Fruit fly (Drosophila melanogaster) whole organism, embryonic: ENCODE measurements around the gene SmydA-2.
A peak's percentile ranks its signal among the peaks of the same experiment; 100 is the strongest.

Source experiments
- Ada2b ChIP-seq: fragments of 200-800 bp; sonication (Bioruptor generic); IDR thresholded peaks from 2 replicates; pipeline ENCODE4 v1.3.6; 2022; ENCODE audit warnings: missing biosample characterization, missing genetic modification characterization
- CG1024 ChIP-seq: fragments of 200-800 bp; sonication (Bioruptor generic); IDR thresholded peaks from 2 replicates; pipeline ENCODE4 v1.3.6; 2022; ENCODE audit warnings: missing biosample characterization, missing genetic modification characterization
- CG10565 ChIP-seq: fragments of 200-800 bp; sonication (Bioruptor generic); optimal IDR thresholded peaks from 3 replicates; lab custom pipeline; 2016; ENCODE audit warnings: missing biosample characterization, mild to moderate bottlenecking, missing genetic modification characterization
- CG11085 ChIP-seq: fragments of 200-800 bp; sonication (Bioruptor generic); IDR thresholded peaks from 2 replicates; pipeline ENCODE4 v1.3.6; 2022; ENCODE audit warnings: missing biosample characterization, missing genetic modification characterization
- CG13123 ChIP-seq: fragments of 200-800 bp; sonication (Bioruptor generic); optimal IDR thresholded peaks from 2 replicates; lab custom pipeline; 2016; ENCODE audit warnings: missing biosample characterization, missing genetic modification characterization
- CG14014 ChIP-seq: fragments of 200-800 bp; sonication (Bioruptor generic); IDR thresholded peaks from 2 replicates; pipeline ENCODE4 v1.3.6; 2022; ENCODE audit warnings: missing biosample characterization, missing genetic modification characterization
- CG15514 ChIP-seq: fragments of 200-800 bp; sonication (Bioruptor generic); optimal IDR thresholded peaks from 3 replicates; lab custom pipeline; 2017; ENCODE audit warnings: missing biosample characterization, missing genetic modification characterization, mild to moderate bottlenecking, moderate library complexity, missing genetic modification reagents
- CG1647 ChIP-seq: fragments of 200-800 bp; sonication (Bioruptor generic); optimal IDR thresholded peaks from 3 replicates; lab custom pipeline; 2016; ENCODE audit warnings: missing biosample characterization, missing genetic modification characterization
- CG16863 ChIP-seq: fragments of 200-800 bp; sonication (Bioruptor generic); optimal IDR thresholded peaks from 3 replicates; lab custom pipeline; 2016; ENCODE audit warnings: missing biosample characterization, missing genetic modification characterization
- CG17328 ChIP-seq: fragments of 200-800 bp; sonication (Bioruptor generic); IDR thresholded peaks from 2 replicates; pipeline ENCODE4 v1.3.6; 2022; ENCODE audit warnings: missing biosample characterization, missing genetic modification characterization
- CG17612 ChIP-seq: fragments of 200-800 bp; sonication (Bioruptor generic); IDR thresholded peaks from 2 replicates; pipeline ENCODE4 v1.3.6; 2022; ENCODE audit warnings: missing biosample characterization, missing genetic modification characterization
- CG18476 ChIP-seq: fragments of 200-800 bp; sonication (Bioruptor generic); optimal IDR thresholded peaks from 2 replicates; lab custom pipeline; 2016; ENCODE audit warnings: missing biosample characterization, mild to moderate bottlenecking, missing genetic modification characterization
- CG2120 ChIP-seq: fragments of 200-800 bp; sonication (Bioruptor generic); optimal IDR thresholded peaks from 3 replicates; lab custom pipeline; 2016; ENCODE audit warnings: missing biosample characterization, missing genetic modification characterization
- CG30431 ChIP-seq: fragments of 200-800 bp; sonication (Bioruptor generic); optimal IDR thresholded peaks from 2 replicates; lab custom pipeline; 2017; ENCODE audit warnings: missing biosample characterization, missing genetic modification characterization
- CG33213 ChIP-seq: fragments of 200-800 bp; sonication (Bioruptor generic); optimal IDR thresholded peaks from 3 replicates; lab custom pipeline; 2016; ENCODE audit warnings: missing biosample characterization, missing genetic modification characterization
- CG34376 ChIP-seq: fragments of 200-800 bp; sonication (Bioruptor generic); optimal IDR thresholded peaks from 2 replicates; lab custom pipeline; 2018; ENCODE audit warnings: missing biosample characterization, mild to moderate bottlenecking, missing genetic modification characterization
- CG4707 ChIP-seq: fragments of 200-800 bp; sonication (Bioruptor generic); optimal IDR thresholded peaks from 2 replicates; lab custom pipeline; 2018; ENCODE audit warnings: missing biosample characterization, mild to moderate bottlenecking, missing genetic modification characterization, moderate library complexity
- CG4730 ChIP-seq: fragments of 200-800 bp; sonication (Bioruptor generic); IDR thresholded peaks from 2 replicates; pipeline ENCODE4 v1.3.6; 2022; ENCODE audit warnings: missing biosample characterization, missing genetic modification characterization
- CG4854 ChIP-seq: fragments of 200-800 bp; sonication (Bioruptor generic); optimal IDR thresholded peaks from 2 replicates; lab custom pipeline; 2016; ENCODE audit warnings: missing biosample characterization, missing genetic modification characterization, inconsistent platforms
- CG5953 ChIP-seq: fragments of 200-800 bp; sonication (Bioruptor generic); IDR thresholded peaks from 2 replicates; pipeline ENCODE4 v1.3.6; 2022; ENCODE audit warnings: missing biosample characterization, missing genetic modification characterization
- CG6854 ChIP-seq: fragments of 200-800 bp; sonication (Bioruptor generic); optimal IDR thresholded peaks from 3 replicates; lab custom pipeline; 2017; ENCODE audit warnings: missing biosample characterization, mild to moderate bottlenecking, missing genetic modification characterization
- CG7556 ChIP-seq: fragments of 200-800 bp; sonication (Bioruptor generic); optimal IDR thresholded peaks from 2 replicates; lab custom pipeline; 2017; ENCODE audit warnings: missing biosample characterization, mild to moderate bottlenecking, missing genetic modification characterization
- CG9727 ChIP-seq: fragments of 200-800 bp; sonication (Bioruptor generic); optimal IDR thresholded peaks from 3 replicates; lab custom pipeline; 2017; ENCODE audit warnings: missing biosample characterization, mild to moderate bottlenecking, missing genetic modification characterization
- D19B ChIP-seq: fragments of 200-800 bp; sonication (Bioruptor generic); optimal IDR thresholded peaks from 2 replicates; lab custom pipeline; 2017; ENCODE audit warnings: missing biosample characterization, mild to moderate bottlenecking, missing genetic modification characterization
- Dbx ChIP-seq: fragments of 200-800 bp; sonication (Bioruptor generic); IDR thresholded peaks from 3 replicates; pipeline ENCODE4 v1.3.6; 2022; ENCODE audit warnings: missing biosample characterization, missing genetic modification characterization
- Dip2 ChIP-seq: fragments of 200-800 bp; sonication (Bioruptor generic); IDR thresholded peaks from 2 replicates; pipeline ENCODE4 v1.3.6; 2022; ENCODE audit warnings: missing biosample characterization, missing genetic modification characterization
- ERR ChIP-seq: fragments of 200-800 bp; sonication (Bioruptor generic); optimal IDR thresholded peaks from 2 replicates; lab custom pipeline; 2016; ENCODE audit warnings: missing biosample characterization, missing genetic modification characterization
- Ets97D ChIP-seq: fragments of 200-800 bp; sonication (Bioruptor generic); optimal IDR thresholded peaks from 3 replicates; lab custom pipeline; 2016; ENCODE audit warnings: missing biosample characterization, missing genetic modification characterization
- H15 ChIP-seq: fragments of 200-800 bp; sonication (Bioruptor generic); IDR thresholded peaks from 3 replicates; pipeline ENCODE4 v1.3.6; 2022; ENCODE audit warnings: missing biosample characterization, missing genetic modification characterization
- HmgZ ChIP-seq: fragments of 200-800 bp; sonication (Bioruptor generic); optimal IDR thresholded peaks from 2 replicates; lab custom pipeline; 2018; ENCODE audit warnings: missing biosample characterization, mild to moderate bottlenecking, missing genetic modification characterization
- Lim3 ChIP-seq: fragments of 200-800 bp; sonication (Bioruptor generic); IDR thresholded peaks from 2 replicates; pipeline ENCODE4 v1.3.6; 2022; ENCODE audit warnings: missing biosample characterization, missing genetic modification characterization
- Meics ChIP-seq: fragments of 200-800 bp; sonication (Bioruptor generic); optimal IDR thresholded peaks from 2 replicates; lab custom pipeline; 2017; ENCODE audit warnings: missing biosample characterization, mild to moderate bottlenecking, missing genetic modification characterization
- Optix ChIP-seq: fragments of 200-800 bp; sonication (Bioruptor generic); IDR thresholded peaks from 3 replicates; pipeline ENCODE4 v1.3.6; 2022; ENCODE audit warnings: missing biosample characterization, missing genetic modification characterization
- Rfx ChIP-seq: fragments of 200-800 bp; sonication (Bioruptor generic); IDR thresholded peaks from 2 replicates; pipeline ENCODE4 v1.3.6; 2022; ENCODE audit warnings: missing biosample characterization, missing genetic modification characterization
- Sry-β ChIP-seq: fragments of 200-800 bp; sonication (Bioruptor generic); optimal IDR thresholded peaks from 2 replicates; lab custom pipeline; 2018; ENCODE audit warnings: missing biosample characterization, mild to moderate bottlenecking, missing genetic modification characterization, moderate library complexity
- Taf1 ChIP-seq: fragments of 200-800 bp; sonication (Bioruptor generic); IDR thresholded peaks from 2 replicates; pipeline ENCODE4 v1.3.6; 2022; ENCODE audit warnings: missing biosample characterization, missing genetic modification characterization
- Xbp1 ChIP-seq: fragments of 200-800 bp; sonication (Bioruptor generic); optimal IDR thresholded peaks from 3 replicates; lab custom pipeline; 2016; ENCODE audit warnings: missing biosample characterization, mild to moderate bottlenecking, missing genetic modification characterization
- chn ChIP-seq: fragments of 200-800 bp; sonication (Bioruptor generic); optimal IDR thresholded peaks from 2 replicates; lab custom pipeline; 2016; ENCODE audit warnings: missing biosample characterization, missing genetic modification characterization
- crp ChIP-seq, 2 experiments: fragments of 200-800 bp; sonication (Bioruptor generic); optimal IDR thresholded peaks; 2 replicates in 1 of 2; 3 replicates in 1 of 2; lab custom pipeline; 2017; ENCODE audit warnings: missing biosample characterization in 2 of 2, missing genetic modification characterization in 2 of 2, mild to moderate bottlenecking in 1 of 2, moderate library complexity in 1 of 2
- dan ChIP-seq: fragments of 200-800 bp; sonication (Bioruptor generic); IDR thresholded peaks from 2 replicates; pipeline ENCODE4 v1.3.6; 2022; ENCODE audit warnings: missing biosample characterization, missing genetic modification characterization
- hkb ChIP-seq, 2 experiments: fragments of 200-800 bp in 1 of 2; fragments of >200 bp in 1 of 2; sonication (Bioruptor generic) in 1 of 2; IDR thresholded peaks in 1 of 2; optimal IDR thresholded peaks in 1 of 2; 2 replicates each; pipeline versions ENCODE4 v1.3.6 to Lab custom; 2017 to 2022; ENCODE audit warnings: missing biosample characterization in 1 of 2, missing genetic modification characterization in 1 of 2
- kni ChIP-seq: fragments of 200-800 bp; sonication (Bioruptor generic); optimal IDR thresholded peaks from 3 replicates; lab custom pipeline; 2017; ENCODE audit warnings: mild to moderate bottlenecking, missing biosample characterization, missing genetic modification reagents, missing genetic modification characterization
- nerfin-2 ChIP-seq: fragments of 200-800 bp; sonication (Bioruptor generic); IDR thresholded peaks from 2 replicates; pipeline ENCODE4 v1.3.6; 2022; ENCODE audit warnings: missing biosample characterization, missing genetic modification characterization; ENCODE audit not compliant: partially characterized antibody
- row ChIP-seq: fragments of 200-800 bp; sonication (Bioruptor generic); IDR thresholded peaks from 3 replicates; pipeline ENCODE4 v1.3.6; 2022; ENCODE audit warnings: missing biosample characterization, missing genetic modification characterization
- sens-2 ChIP-seq: fragments of 200-800 bp; sonication (Bioruptor generic); IDR thresholded peaks from 2 replicates; pipeline ENCODE4 v1.3.6; 2022; ENCODE audit warnings: missing biosample characterization, missing genetic modification characterization
- shn ChIP-seq: fragments of 200-800 bp; sonication (Bioruptor generic); optimal IDR thresholded peaks from 3 replicates; lab custom pipeline; 2016; ENCODE audit warnings: missing biosample characterization, missing genetic modification characterization
- sisA ChIP-seq: fragments of 200-800 bp; sonication (Bioruptor generic); IDR thresholded peaks from 2 replicates; pipeline ENCODE4 v1.3.6; 2022; ENCODE audit warnings: missing biosample characterization, missing genetic modification characterization
- stc ChIP-seq: fragments of 200-800 bp; sonication (Bioruptor generic); IDR thresholded peaks from 2 replicates; pipeline ENCODE4 v1.3.6; 2022; ENCODE audit warnings: missing biosample characterization, missing genetic modification characterization
- ttk ChIP-seq: fragments of 200-800 bp; sonication (Bioruptor generic); IDR thresholded peaks from 2 replicates; pipeline ENCODE4 v2.1.2; 2022; ENCODE audit warnings: missing biosample characterization, missing genetic modification characterization
- unpg ChIP-seq: fragments of 200-800 bp; sonication (Bioruptor generic); optimal IDR thresholded peaks from 3 replicates; lab custom pipeline; 2018; ENCODE audit warnings: missing biosample characterization, mild to moderate bottlenecking, missing genetic modification characterization, moderate library complexity
- zfh2 ChIP-seq: fragments of 200-800 bp; sonication (Bioruptor generic); optimal IDR thresholded peaks from 2 replicates; lab custom pipeline; 2016; ENCODE audit warnings: missing biosample characterization, missing genetic modification characterization

Gene SmydA-2

DNA sequence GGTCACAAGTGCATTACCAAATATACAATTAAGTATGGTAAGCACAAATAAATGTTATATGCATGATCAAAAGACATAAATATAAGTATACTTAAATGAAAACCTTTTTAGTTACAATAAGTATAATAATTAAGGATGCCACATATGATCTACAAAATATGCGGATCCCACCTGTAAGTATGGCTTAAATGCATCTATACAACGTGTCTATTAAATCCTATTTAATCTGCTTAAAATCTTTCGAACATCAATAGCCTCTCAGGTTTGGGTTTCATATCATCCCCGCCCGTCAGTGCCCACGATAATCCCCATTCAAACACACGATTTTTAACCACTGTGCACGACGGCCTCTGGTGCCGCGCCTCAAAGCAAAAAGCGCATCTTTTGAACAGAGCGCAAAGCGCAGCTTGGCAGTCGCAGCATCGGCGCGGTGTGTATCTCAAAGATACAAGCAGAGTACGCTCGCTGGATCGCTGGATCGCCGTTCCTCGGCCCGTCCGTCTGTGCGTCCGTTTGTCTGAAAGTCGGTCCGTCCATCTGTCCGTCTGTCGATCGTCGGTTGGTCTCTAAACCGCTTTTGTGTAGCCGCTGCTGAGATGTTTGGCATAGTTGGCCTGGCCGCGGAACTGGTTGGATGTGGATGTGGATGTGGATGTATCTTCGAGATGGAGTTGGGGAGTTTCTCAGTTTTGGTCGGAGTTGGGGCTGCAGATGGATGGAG is 38.8 kb upstream of the SmydA-2 start (continued):
- no peak for TF ChIP-seq Taf1 (GFP tag; lab: Robert Waterston, UW)
- TF ChIP-seq zfh2 (GFP tag; lab: Kevin White, UChicago): no peak
- TF ChIP-seq Xbp1 (GFP tag; lab: Kevin White, UChicago): no peak
- no peak for TF ChIP-seq nerfin-2
- no peak for TF ChIP-seq CG14014 (GFP tag; lab: Robert Waterston, UW)
- TF ChIP-seq CG16863 (GFP tag; lab: Kevin White, UChicago): peak; percentile 5
- TF ChIP-seq CG9727 (GFP tag; lab: Kevin White, UChicago): peak; percentile 16
- TF ChIP-seq hkb (optimal IDR thresholded peaks at IDR 0.05; lab: Kevin White, UChicago): no peak
- TF ChIP-seq hkb (GFP tag; IDR thresholded peaks at IDR 0.05; lab: Robert Waterston, UW): 0 out of 2 replicates have a peak, but pooled peaks have one; percentile 39
- no peak for TF ChIP-seq Meics
- TF ChIP-seq CG17328: no peak
- TF ChIP-seq Ets97D (GFP tag; lab: Kevin White, UChicago): no peak
- TF ChIP-seq kni (GFP tag; lab: Kevin White, UChicago): peak; percentile 56
- no peak for TF ChIP-seq Dbx (GFP tag; lab: Robert Waterston, UW)
- no peak for TF ChIP-seq crp (GFP tag; optimal IDR thresholded peaks at IDR 0.05; lab: Kevin White, UChicago)
- TF ChIP-seq CG1647 (GFP tag; lab: Kevin White, UChicago): no peak
- TF ChIP-seq Ada2b (GFP tag; lab: Robert Waterston, UW): 0 out of 2 replicates have a peak, but pooled peaks have one; percentile 17
- TF ChIP-seq Optix (GFP tag; lab: Robert Waterston, UW): no peak
- peak; percentile 47 for TF ChIP-seq CG7556 (GFP tag; lab: Kevin White, UChicago)
- TF ChIP-seq Rfx: no peak
- TF ChIP-seq CG11085 (GFP tag; lab: Robert Waterston, UW): no peak
- peak; percentile 9 for TF ChIP-seq CG6854 (GFP tag; lab: Kevin White, UChicago)
- no peak for TF ChIP-seq ttk (GFP tag; lab: Robert Waterston, UW)
- TF ChIP-seq CG4707 (GFP tag; lab: Kevin White, UChicago): no peak
- no peak for TF ChIP-seq CG30431
- no peak for TF ChIP-seq dan (GFP tag; lab: Robert Waterston, UW)
- TF ChIP-seq Lim3 (GFP tag; lab: Robert Waterston, UW): no peak
- no peak for TF ChIP-seq Sry-β (GFP tag; lab: Kevin White, UChicago)
- TF ChIP-seq CG4854 (GFP tag; lab: Kevin White, UChicago): no peak
- no peak for TF ChIP-seq CG34376 (GFP tag; lab: Kevin White, UChicago)
- no peak for TF ChIP-seq CG17612 (GFP tag; lab: Robert Waterston, UW)
- no peak for TF ChIP-seq sens-2 (GFP tag; lab: Robert Waterston, UW)
- no peak for TF ChIP-seq shn
- peak; percentile 18; the same call in 1 of the 2 replicates for TF ChIP-seq sisA (GFP tag; lab: Robert Waterston, UW)
- TF ChIP-seq stc (GFP tag; lab: Robert Waterston, UW): no peak
- TF ChIP-seq CG33213: no peak
- no peak for TF ChIP-seq CG1024 (GFP tag; lab: Robert Waterston, UW)
- TF ChIP-seq Dip2: no peak
- peak; percentile 32; the same call in 2 of the 3 replicates for TF ChIP-seq row (GFP tag; lab: Robert Waterston, UW)
- no peak for TF ChIP-seq CG2120 (GFP tag; lab: Kevin White, UChicago)
- TF ChIP-seq D19B (GFP tag; lab: Kevin White, UChicago): no peak
- TF ChIP-seq CG4730 (GFP tag; lab: Robert Waterston, UW): no peak
- no peak for TF ChIP-seq HmgZ
- no peak for TF ChIP-seq CG13123
- no peak for TF ChIP-seq CG5953 (GFP tag; lab: Robert Waterston, UW)
- TF ChIP-seq ERR (GFP tag; lab: Kevin White, UChicago): no peak
- peak; percentile 15 for TF ChIP-seq unpg (GFP tag; lab: Kevin White, UChicago)
- no peak for TF ChIP-seq CG10565 (GFP tag; lab: Kevin White, UChicago)
- TF ChIP-seq H15 (GFP tag; lab: Robert Waterston, UW): no peak
- peak; percentile 2 for TF ChIP-seq CG18476 (GFP tag; lab: Kevin White, UChicago)
- no peak for TF ChIP-seq CG15514
- TF ChIP-seq chn (GFP tag; lab: Kevin White, UChicago): no peak
